Fruit fly (Drosophila melanogaster) whole organism, adult: ENCODE results near the gene Scgalpha.

Source experiments
- CG11617 ChIP-seq: fragments of 200-800 bp; sonication (Bioruptor generic); optimal IDR thresholded peaks from 2 replicates; lab custom pipeline; 2017; ENCODE audit warnings: mild to moderate bottlenecking, missing biosample characterization, missing genetic modification reagents, missing genetic modification characterization
- CG12768 ChIP-seq: fragments of 200-800 bp; sonication (Bioruptor generic); optimal IDR thresholded peaks from 2 replicates; lab custom pipeline; 2017; ENCODE audit warnings: missing biosample characterization, missing genetic modification characterization, mild to moderate bottlenecking, moderate library complexity, missing genetic modification reagents
- CG14711 ChIP-seq: fragments of 200-800 bp; sonication (Bioruptor generic); optimal IDR thresholded peaks from 2 replicates; lab custom pipeline; 2018; ENCODE audit warnings: missing biosample characterization, mild to moderate bottlenecking, missing genetic modification characterization, moderate library complexity
- CG1620 ChIP-seq: fragments of 200-800 bp; sonication (Bioruptor generic); optimal IDR thresholded peaks from 2 replicates; lab custom pipeline; 2016; ENCODE audit warnings: missing biosample characterization, missing genetic modification characterization
- CG33017 ChIP-seq: fragments of 200-800 bp; sonication (Bioruptor generic); optimal IDR thresholded peaks from 2 replicates; lab custom pipeline; 2018; ENCODE audit warnings: missing biosample characterization, mild to moderate bottlenecking, missing genetic modification characterization, moderate library complexity
- CG5204 ChIP-seq: fragments of 200-800 bp; sonication (Bioruptor generic); optimal IDR thresholded peaks from 2 replicates; lab custom pipeline; 2016; ENCODE audit warnings: missing biosample characterization, missing genetic modification characterization
- CG7101 ChIP-seq: fragments of 200-800 bp; sonication (Bioruptor generic); optimal IDR thresholded peaks from 2 replicates; lab custom pipeline; 2018; ENCODE audit warnings: missing biosample characterization, mild to moderate bottlenecking, missing genetic modification characterization, moderate library complexity
- Clk ChIP-seq: fragments of 200-800 bp; sonication (Bioruptor generic); optimal IDR thresholded peaks from 2 replicates; lab custom pipeline; 2017; ENCODE audit warnings: missing biosample characterization, missing genetic modification characterization
- Crg-1 ChIP-seq: fragments of 200-800 bp; sonication (Bioruptor generic); optimal IDR thresholded peaks from 2 replicates; lab custom pipeline; 2016; ENCODE audit warnings: missing biosample characterization, missing genetic modification characterization
- Hr96 ChIP-seq: fragments of 200-800 bp; sonication (Bioruptor generic); optimal IDR thresholded peaks from 2 replicates; lab custom pipeline; 2016; ENCODE audit warnings: missing biosample characterization, missing genetic modification characterization
- Mnt ChIP-seq: fragments of 200-800 bp; sonication (Bioruptor generic); optimal IDR thresholded peaks from 2 replicates; lab custom pipeline; 2016; ENCODE audit warnings: missing biosample characterization, mild to moderate bottlenecking, missing genetic modification characterization
- bab1 ChIP-seq: fragments of 200-800 bp; sonication (Bioruptor generic); optimal IDR thresholded peaks from 3 replicates; lab custom pipeline; 2019; ENCODE audit warnings: missing biosample characterization, mild to moderate bottlenecking, missing genetic modification characterization, moderate library complexity
- cic ChIP-seq: fragments of 200-800 bp; sonication (Bioruptor generic); optimal IDR thresholded peaks from 2 replicates; lab custom pipeline; 2017; ENCODE audit warnings: missing biosample characterization, mild to moderate bottlenecking, missing genetic modification characterization, moderate library complexity
- cnc ChIP-seq, 2 experiments: fragments of >200 bp; optimal IDR thresholded peaks; 2 replicates each; lab custom pipeline; 2017
- kay ChIP-seq: fragments of 200-800 bp; sonication (Bioruptor generic); peaks from one replicate; lab custom pipeline; 2016; ENCODE audit warnings: missing biosample characterization, missing genetic modification characterization, borderline replicate concordance
- ovo ChIP-seq: fragments of 200-800 bp; sonication (Bioruptor generic); optimal IDR thresholded peaks from 2 replicates; lab custom pipeline; 2016; ENCODE audit warnings: missing biosample characterization, missing genetic modification characterization
- pad ChIP-seq: fragments of 200-800 bp; sonication (Bioruptor generic); optimal IDR thresholded peaks from 3 replicates; lab custom pipeline; 2017; ENCODE audit warnings: missing biosample characterization, missing genetic modification characterization, mild to moderate bottlenecking, moderate library complexity, missing genetic modification reagents
- tj ChIP-seq: fragments of 200-800 bp; sonication (Bioruptor generic); optimal IDR thresholded peaks from 3 replicates; lab custom pipeline; 2017; ENCODE audit warnings: missing biosample characterization, mild to moderate bottlenecking, missing genetic modification characterization, moderate library complexity
- toe ChIP-seq: fragments of 200-800 bp; sonication (Bioruptor generic); optimal IDR thresholded peaks from 2 replicates; lab custom pipeline; 2016; ENCODE audit warnings: missing biosample characterization, missing genetic modification characterization

Gene Scgalpha

dm6 chr2L:8326414-8327271 is 23.4 kb downstream of the Scgalpha start:
- TF ChIP-seq CG12768 (GFP tag; lab: Kevin White, UChicago) (peak; percentile 59), CG33017 (tag; lab: Kevin White, UChicago) (peak; percentile 68), Crg-1 (no peak), pad (GFP tag; lab: Kevin White, UChicago) (no peak), CG11617 (peak; percentile 42), CG7101 (tag; lab: Kevin White, UChicago) (peak; percentile 17), Hr96 (no peak)

dm6 chr2L:8327272-8327555 is 24.0 kb downstream of the Scgalpha start, which contains the start of gene CG14275:
Gene CG14275, plus strand, starts transcription at chr2L:8327456.
- no peak for TF ChIP-seq CG11617
- no peak for TF ChIP-seq kay (GFP tag; lab: Kevin White, UChicago)
- no peak for TF ChIP-seq cnc (optimal IDR thresholded peaks at IDR 0.05; lab: Kevin White, UChicago)
- no peak for TF ChIP-seq CG33017 (tag; lab: Kevin White, UChicago)
- TF ChIP-seq toe (GFP tag; lab: Kevin White, UChicago): no peak
- no peak for TF ChIP-seq pad (GFP tag; lab: Kevin White, UChicago)
- TF ChIP-seq cic (GFP tag; lab: Kevin White, UChicago): no peak
- no peak for TF ChIP-seq Mnt (GFP tag; lab: Kevin White, UChicago)
- no peak for TF ChIP-seq bab1 (GFP tag; lab: Kevin White, UChicago)
- no peak for TF ChIP-seq Crg-1
- no peak for TF ChIP-seq Hr96

- TF ChIP-seq tj (GFP tag; lab: Kevin White, UChicago) (peak; percentile 96), CG14711 (tag; lab: Kevin White, UChicago) (no peak)
Measured at dm6 chr2L:8327783-8328327, 24.6 kb downstream of the Scgalpha start.

- TF ChIP-seq kay (GFP tag; lab: Kevin White, UChicago) (peak; percentile 85), Mnt (GFP tag; lab: Kevin White, UChicago) (no peak)
Measured at dm6 chr2L:8328526-8329097, 25.4 kb downstream of the Scgalpha start.

dm6 chr2L:8333185-8333584 is 30.0 kb downstream of the Scgalpha start:
- TF ChIP-seq Crg-1: no peak
- no peak for TF ChIP-seq Mnt (GFP tag; lab: Kevin White, UChicago)
- TF ChIP-seq Clk (GFP tag; lab: Kevin White, UChicago): no peak
- no peak for TF ChIP-seq Hr96
- TF ChIP-seq toe (GFP tag; lab: Kevin White, UChicago): no peak
- TF ChIP-seq pad (GFP tag; lab: Kevin White, UChicago): no peak
- TF ChIP-seq bab1 (GFP tag; lab: Kevin White, UChicago): no peak

- TF ChIP-seq Crg-1 (no peak), ovo (no peak), Clk (GFP tag; lab: Kevin White, UChicago) (no peak), CG7101 (tag; lab: Kevin White, UChicago) (no peak), CG5204 (no peak), Mnt (GFP tag; lab: Kevin White, UChicago) (no peak), pad (GFP tag; lab: Kevin White, UChicago) (no peak), tj (GFP tag; lab: Kevin White, UChicago) (no peak), toe (GFP tag; lab: Kevin White, UChicago) (no peak), bab1 (GFP tag; lab: Kevin White, UChicago) (no peak), cic (GFP tag; lab: Kevin White, UChicago) (no peak)
Measured at dm6 chr2L:8333624-8334023, 30.4 kb downstream of the Scgalpha start.

- TF ChIP-seq CG5204: no peak
- TF ChIP-seq bab1 (GFP tag; lab: Kevin White, UChicago): peak; percentile 20
Measured at dm6 chr2L:8334705-8335104, 31.5 kb downstream of the Scgalpha start.

dm6 chr2L:8338039-8338438 is 34.8 kb downstream of the Scgalpha start, which contains the start of gene witty:
Gene witty, plus strand, starts transcription at chr2L:8338287.
- TF ChIP-seq CG14711 (tag; lab: Kevin White, UChicago): no peak
- no peak for TF ChIP-seq toe (GFP tag; lab: Kevin White, UChicago)
- TF ChIP-seq tj (GFP tag; lab: Kevin White, UChicago): no peak
- no peak for TF ChIP-seq pad (GFP tag; lab: Kevin White, UChicago)
- TF ChIP-seq Mnt (GFP tag; lab: Kevin White, UChicago): no peak
- no peak for TF ChIP-seq CG11617
- no peak for TF ChIP-seq bab1 (GFP tag; lab: Kevin White, UChicago)
- no peak for TF ChIP-seq CG12768 (GFP tag; lab: Kevin White, UChicago)
- TF ChIP-seq cic (GFP tag; lab: Kevin White, UChicago): no peak
- no peak for TF ChIP-seq CG1620 (GFP tag; lab: Kevin White, UChicago)
- TF ChIP-seq cnc (optimal IDR thresholded peaks at IDR 0.05; lab: Kevin White, UChicago): no peak
